Worm (Caenorhabditis elegans) whole organism, late embryonic: ENCODE measurements around the gene rpn-5.
A peak's percentile ranks its signal among the peaks of the same experiment; 100 is the strongest.

Experiments used
- C08G9.2 ChIP-seq: sonication (generic microtip); optimal IDR thresholded peaks from 2 replicates; lab custom pipeline; 2016; ENCODE audit warnings: mild to moderate bottlenecking, missing genetic modification characterization, moderate library complexity, missing compliant biosample characterization
- C38D4.7 ChIP-seq: fragments of 200-800 bp; sonication (Bioruptor generic); optimal IDR thresholded peaks from 2 replicates; lab custom pipeline; 2018; ENCODE audit warnings: mild to moderate bottlenecking, missing genetic modification characterization, moderate library complexity, missing compliant biosample characterization
- F13H6.1 ChIP-seq: sonication (generic microtip); optimal IDR thresholded peaks from 2 replicates; lab custom pipeline; 2016; ENCODE audit warnings: missing genetic modification characterization, missing compliant biosample characterization
- K02D7.2 ChIP-seq: sonication (generic microtip); optimal IDR thresholded peaks from 2 replicates; lab custom pipeline; 2017; ENCODE audit warnings: mild to moderate bottlenecking, missing genetic modification characterization, missing compliant biosample characterization
- K09A11.1 ChIP-seq: sonication (generic microtip); optimal IDR thresholded peaks from 2 replicates; lab custom pipeline; 2017; ENCODE audit warnings: antibody characterized with exemption, mild to moderate bottlenecking, missing genetic modification characterization, missing compliant biosample characterization; ENCODE audit not compliant: insufficient read depth
- ama-1 ChIP-seq: fragments of 150-350 bp; optimal IDR thresholded peaks from 2 replicates; lab custom pipeline; 2014
- ceh-19 ChIP-seq: fragments of 200-800 bp; sonication (Bioruptor generic); optimal IDR thresholded peaks from 2 replicates; lab custom pipeline; 2018; ENCODE audit warnings: mild to moderate bottlenecking, missing genetic modification characterization, missing compliant biosample characterization
- ceh-2 ChIP-seq: sonication (generic microtip); optimal IDR thresholded peaks from 2 replicates; lab custom pipeline; 2016; ENCODE audit warnings: missing genotype, missing genetic modification characterization, missing compliant biosample characterization
- ceh-22 ChIP-seq: sonication (generic microtip); optimal IDR thresholded peaks from 2 replicates; lab custom pipeline; 2017; ENCODE audit warnings: missing biosample characterization, missing genetic modification characterization
- ceh-24 ChIP-seq: sonication (generic microtip); optimal IDR thresholded peaks from 2 replicates; lab custom pipeline; 2016; ENCODE audit warnings: mild to moderate bottlenecking, missing genetic modification characterization, missing compliant biosample characterization
- ceh-34 ChIP-seq: sonication (generic microtip); optimal IDR thresholded peaks from 2 replicates; lab custom pipeline; 2016; ENCODE audit warnings: mild to moderate bottlenecking, missing genetic modification characterization, missing compliant biosample characterization
- ceh-6 ChIP-seq: fragments of 200-800 bp; sonication (Bioruptor generic); optimal IDR thresholded peaks from 2 replicates; lab custom pipeline; 2018; ENCODE audit warnings: mild to moderate bottlenecking, missing genetic modification characterization, missing compliant biosample characterization
- che-1 ChIP-seq: sonication (generic microtip); optimal IDR thresholded peaks from 2 replicates; lab custom pipeline; 2016; ENCODE audit warnings: mild to moderate bottlenecking, missing genetic modification characterization, missing compliant biosample characterization
- dve-1 ChIP-seq: sonication (generic microtip); optimal IDR thresholded peaks from 2 replicates; lab custom pipeline; 2017; ENCODE audit warnings: antibody characterized with exemption, mild to moderate bottlenecking, missing genetic modification characterization, missing compliant biosample characterization
- elt-2 ChIP-seq: sonication (generic microtip); optimal IDR thresholded peaks from 2 replicates; lab custom pipeline; 2016; ENCODE audit warnings: missing genetic modification reagents, missing genetic modification characterization, missing compliant biosample characterization
- eyg-1 ChIP-seq: sonication (generic microtip); optimal IDR thresholded peaks from 2 replicates; lab custom pipeline; 2016; ENCODE audit warnings: missing genotype, missing genetic modification characterization, missing compliant biosample characterization
- fax-1 ChIP-seq: sonication (generic microtip); optimal IDR thresholded peaks from 2 replicates; lab custom pipeline; 2016; ENCODE audit warnings: missing genotype, missing genetic modification characterization, missing compliant biosample characterization
- fkh-6 ChIP-seq: sonication (generic microtip); optimal IDR thresholded peaks from 2 replicates; lab custom pipeline; 2016; ENCODE audit warnings: missing genetic modification characterization, missing compliant biosample characterization
- hlh-8 ChIP-seq: sonication (generic microtip); optimal IDR thresholded peaks from 2 replicates; lab custom pipeline; 2016; ENCODE audit warnings: missing genotype, missing genetic modification characterization, missing compliant biosample characterization
- lim-6 ChIP-seq: sonication (generic microtip); optimal IDR thresholded peaks from 2 replicates; lab custom pipeline; 2016; ENCODE audit warnings: missing genetic modification characterization, missing compliant biosample characterization
- mec-3 ChIP-seq: sonication (generic microtip); optimal IDR thresholded peaks from 2 replicates; lab custom pipeline; 2016; ENCODE audit warnings: borderline replicate concordance, missing genetic modification characterization, missing compliant biosample characterization
- nfya-1 ChIP-seq: sonication (generic microtip); optimal IDR thresholded peaks from 2 replicates; lab custom pipeline; 2017; ENCODE audit warnings: missing genetic modification characterization, mild to moderate bottlenecking, missing compliant biosample characterization, antibody characterized with exemption, moderate library complexity
- nhr-11 ChIP-seq: fragments of 150-350 bp; optimal IDR thresholded peaks from 2 replicates; lab custom pipeline; 2014; ENCODE audit warnings: missing biosample characterization, missing genetic modification characterization
- odd-2 ChIP-seq: sonication (generic microtip); optimal IDR thresholded peaks from 2 replicates; lab custom pipeline; 2017; ENCODE audit warnings: antibody characterized with exemption, mild to moderate bottlenecking, missing genetic modification characterization, missing compliant biosample characterization
- pha-4 ChIP-seq: fragments of 150-350 bp; optimal IDR thresholded peaks from 2 replicates; lab custom pipeline; 2018; ENCODE audit warnings: missing biosample characterization, missing genetic modification reagents, missing genetic modification characterization
- pros-1 ChIP-seq: fragments of 150-350 bp; optimal IDR thresholded peaks from 2 replicates; lab custom pipeline; 2014; ENCODE audit warnings: missing biosample characterization, missing genetic modification reagents, missing genetic modification characterization
- sdc-2 ChIP-seq: sonication (generic microtip); optimal IDR thresholded peaks from 2 replicates; lab custom pipeline; 2016; ENCODE audit warnings: missing genotype, missing genetic modification characterization, missing compliant biosample characterization
- sox-2 ChIP-seq: fragments of 200-800 bp; sonication (Bioruptor generic); IDR thresholded peaks from 2 replicates; pipeline ENCODE4 v1.3.6; 2022; ENCODE audit warnings: missing genetic modification reagents, missing genetic modification characterization, missing compliant biosample characterization
- tbx-2 ChIP-seq: sonication (generic microtip); optimal IDR thresholded peaks from 2 replicates; lab custom pipeline; 2016; ENCODE audit warnings: missing genetic modification characterization, missing compliant biosample characterization
- tbx-7 ChIP-seq: sonication (generic microtip); optimal IDR thresholded peaks from 2 replicates; lab custom pipeline; 2016; ENCODE audit warnings: missing genotype, missing genetic modification characterization, missing compliant biosample characterization
- ttx-3 ChIP-seq: sonication (generic microtip); optimal IDR thresholded peaks from 2 replicates; lab custom pipeline; 2016; ENCODE audit warnings: missing genetic modification reagents, missing genetic modification characterization, missing compliant biosample characterization
- unc-42 ChIP-seq: sonication (generic microtip); optimal IDR thresholded peaks from 2 replicates; lab custom pipeline; 2016; ENCODE audit warnings: missing genotype, missing genetic modification characterization, missing compliant biosample characterization
- unc-55 ChIP-seq: sonication (generic microtip); optimal IDR thresholded peaks from 2 replicates; lab custom pipeline; 2017; ENCODE audit warnings: missing biosample characterization, missing genetic modification reagents, missing genetic modification characterization
- zip-5 ChIP-seq: sonication (generic microtip); optimal IDR thresholded peaks from 2 replicates; lab custom pipeline; 2016; ENCODE audit warnings: missing genetic modification characterization, missing compliant biosample characterization

The rpn-5 gene

DNA sequence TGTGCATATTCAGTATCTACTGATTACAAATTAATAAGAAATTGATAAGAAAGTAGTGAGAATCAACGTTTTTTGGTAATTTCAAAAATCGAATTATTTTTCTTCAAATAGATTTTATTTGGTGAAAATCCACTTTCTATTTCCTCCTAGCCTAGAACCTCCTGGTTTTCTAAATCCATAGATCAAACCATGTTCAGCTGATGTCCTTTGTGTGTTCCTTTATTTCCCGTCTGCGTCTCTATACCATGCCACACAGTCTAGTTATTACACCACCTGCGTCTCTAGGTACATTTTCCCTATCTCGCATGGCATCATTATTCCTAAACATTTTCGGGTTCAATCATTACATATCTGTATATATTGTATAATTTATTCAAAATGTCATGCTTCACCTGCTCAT, 5.1 kb downstream of the rpn-5 start, which contains the start of gene F10G7.5:
Gene F10G7.5 (plus strand): TSS at position 286 of the 400 bp plus-strand sequence.
- TF ChIP-seq pha-4 (no peak), zip-5 (tag; lab: Kevin White, UChicago) (no peak), elt-2 (tag; lab: Kevin White, UChicago) (peak; percentile 43)

DNA sequence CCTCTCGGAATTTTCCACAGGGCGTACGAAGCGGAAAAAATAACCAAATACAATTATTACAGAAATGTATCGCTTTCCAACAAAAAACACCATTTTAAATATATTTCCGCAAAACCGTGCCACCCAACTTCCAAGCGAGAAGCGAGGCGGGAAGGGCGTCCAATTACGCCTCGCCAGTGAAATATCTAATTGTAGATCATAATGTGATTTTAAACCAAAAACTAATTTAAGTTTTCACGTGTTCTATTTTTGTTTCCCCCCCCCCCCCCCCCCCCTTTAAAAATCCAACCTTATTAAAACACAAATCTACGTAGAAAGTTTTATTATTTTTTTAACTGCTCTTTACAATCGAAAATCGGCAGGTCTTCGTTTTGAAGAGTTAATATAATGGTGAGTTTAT, 8.8 kb downstream of the rpn-5 start, which contains the start of gene F10G7.12:
Gene F10G7.12 (plus strand): TSS at position 301 of the 400 bp plus-strand sequence.
- TF ChIP-seq fax-1 (tag; lab: Kevin White, UChicago) (no peak), unc-42 (tag; lab: Kevin White, UChicago) (no peak), sox-2 (GFP tag; lab: Robert Waterston, UW) (no peak)

DNA sequence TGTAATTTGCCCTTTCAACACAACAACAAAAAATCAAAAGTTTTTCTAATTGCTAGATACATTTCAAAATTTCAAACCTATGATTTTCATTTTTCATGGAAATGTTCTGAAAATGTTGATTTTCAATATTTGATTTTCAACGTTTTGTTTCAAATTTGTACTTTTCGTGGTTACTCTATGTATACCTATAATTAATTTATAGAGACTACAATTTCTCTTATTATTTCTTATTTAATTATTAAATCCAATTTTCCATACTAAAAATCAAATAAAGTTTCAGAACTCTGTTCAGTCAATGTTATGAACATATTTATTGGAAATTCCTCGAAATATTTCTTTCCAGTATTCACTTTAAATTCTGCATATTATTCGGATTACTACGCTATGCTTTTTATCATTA, 11.3 kb downstream of the rpn-5 start, which contains the start of gene sre-39:
Gene sre-39 (plus strand): TSS at position 301 of the 400 bp plus-strand sequence.
- TF ChIP-seq C08G9.2 (tag; lab: Kevin White, UChicago) (no peak), tbx-7 (tag; lab: Kevin White, UChicago) (no peak)

DNA sequence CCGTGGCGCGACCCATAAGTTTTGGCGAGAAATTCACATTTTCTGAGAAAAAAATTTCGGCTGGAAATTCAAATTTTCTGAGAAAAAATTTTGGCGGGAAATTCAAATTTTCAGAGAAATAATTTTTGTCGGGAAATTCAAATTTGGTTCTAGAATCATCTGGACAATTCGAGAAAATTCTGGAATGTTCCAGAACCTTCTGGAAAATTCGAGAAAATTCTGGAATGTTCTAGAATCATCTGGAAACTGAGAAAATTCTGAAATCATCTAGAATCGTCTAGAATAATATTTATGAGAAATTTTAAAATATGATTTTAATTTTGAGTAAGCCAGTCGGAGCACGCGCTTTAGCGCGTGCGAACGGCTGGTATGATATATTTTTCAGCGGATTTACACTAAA, 13.4 kb downstream of the rpn-5 start:
- TF ChIP-seq eyg-1 (tag; lab: Kevin White, UChicago) (no peak), ceh-2 (no peak), ceh-34 (tag; lab: Kevin White, UChicago) (no peak)

DNA sequence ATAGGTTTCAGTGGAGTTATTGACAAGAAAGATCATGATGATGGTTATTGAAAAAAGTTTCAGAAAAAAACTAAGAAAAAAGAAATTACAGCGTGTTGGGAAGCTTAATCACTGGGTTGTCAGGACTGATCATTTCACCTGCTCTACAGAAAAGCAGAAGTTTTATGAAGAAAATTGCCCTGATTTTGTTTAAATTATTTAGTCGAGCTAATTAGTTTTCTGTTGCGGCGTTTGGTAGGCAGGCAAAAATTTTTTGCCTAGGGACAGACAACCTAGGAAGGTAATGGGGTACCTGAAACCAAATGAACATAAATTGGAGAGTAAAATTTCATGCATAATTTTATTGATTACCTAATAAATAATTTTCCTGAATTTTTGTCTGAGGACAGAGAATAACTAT, 14.5 kb downstream of the rpn-5 start, which contains the start of gene sre-40:
Gene sre-40 (minus strand): TSS at position 101 of the 400 bp plus-strand sequence.
- no peak for TF ChIP-seq unc-55 (GFP tag; lab: Kevin White, UChicago)
- no peak for TF ChIP-seq hlh-8 (tag; lab: Kevin White, UChicago)

DNA sequence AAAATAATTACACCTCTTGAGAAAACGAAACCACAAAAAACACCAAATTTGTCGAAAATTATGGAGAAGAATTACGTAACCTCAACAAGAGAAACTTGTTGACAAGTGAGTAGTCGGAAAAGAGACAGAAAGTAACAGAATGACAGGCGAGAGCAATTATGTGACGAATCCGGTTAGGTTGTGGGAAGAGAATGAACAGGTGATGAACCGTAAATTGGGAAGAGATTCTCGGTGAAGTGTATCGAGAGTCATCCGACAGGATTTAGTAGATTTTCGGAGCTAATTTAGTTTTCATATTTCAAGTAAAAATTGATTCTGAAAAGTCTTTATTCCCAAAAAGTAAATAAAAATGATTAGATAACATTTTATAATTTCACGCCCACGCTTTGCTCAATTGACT, 16.8 kb downstream of the rpn-5 start, which contains the start of gene T05A7.7:
Gene T05A7.7 (minus strand): TSS at position 101 of the 400 bp plus-strand sequence.
- TF ChIP-seq lim-6 (tag; lab: Kevin White, UChicago) (no peak), unc-55 (GFP tag; lab: Kevin White, UChicago) (no peak), ceh-34 (tag; lab: Kevin White, UChicago) (no peak), C38D4.7 (no peak), sdc-2 (no peak), K09A11.1 (tag; lab: Kevin White, UChicago) (no peak), ttx-3 (no peak), ceh-22 (tag; lab: Kevin White, UChicago) (no peak), K02D7.2 (tag; lab: Kevin White, UChicago) (no peak), pros-1 (tag; lab: Kevin White, UChicago) (no peak), elt-2 (tag; lab: Kevin White, UChicago) (no peak), mec-3 (no peak), hlh-8 (tag; lab: Kevin White, UChicago) (no peak), sox-2 (GFP tag; lab: Robert Waterston, UW) (no peak), dve-1 (tag; lab: Kevin White, UChicago) (no peak), F13H6.1 (tag; lab: Kevin White, UChicago) (no peak)

DNA sequence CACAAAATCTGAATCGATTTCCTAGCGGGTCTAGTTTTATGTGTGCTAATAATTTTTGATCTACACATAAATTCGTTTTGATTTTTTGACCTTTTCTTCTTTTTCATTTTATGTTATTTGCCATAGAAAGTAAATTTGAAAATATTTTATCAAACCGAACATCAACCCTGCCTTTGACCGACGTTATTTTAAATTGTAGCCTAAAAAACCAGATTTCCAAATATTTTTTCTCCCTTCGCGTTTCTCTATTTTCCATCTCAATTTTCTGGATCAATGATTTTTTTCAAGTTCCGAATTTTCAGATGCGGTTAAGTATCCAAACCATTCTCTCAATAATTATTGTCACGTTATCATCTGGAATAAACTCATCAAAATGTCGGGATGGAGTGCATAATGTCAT, 20.3 kb downstream of the rpn-5 start, which contains the start of gene T05A7.1:
Gene T05A7.1 (plus strand): TSS at position 301 of the 400 bp plus-strand sequence.
- TF ChIP-seq lim-6 (tag; lab: Kevin White, UChicago) (no peak), nhr-11 (tag; lab: Kevin White, UChicago) (no peak), ama-1 (lab: Kevin White, UChicago) (no peak), ceh-24 (tag; lab: Kevin White, UChicago) (no peak), fkh-6 (no peak), che-1 (tag; lab: Kevin White, UChicago) (no peak), nfya-1 (tag; lab: Kevin White, UChicago) (no peak), ceh-19 (GFP tag; lab: Kevin White, UChicago) (no peak), ceh-6 (no peak), odd-2 (tag; lab: Kevin White, UChicago) (no peak), tbx-2 (tag; lab: Kevin White, UChicago) (no peak)
- TF ChIP-seq, all 69 proteins: peak for 0
